Worm (Caenorhabditis elegans) whole organism, young adult: ENCODE data around the gene D1022.4.

Source experiments
- ceh-91 ChIP-seq: fragments of 200-800 bp; sonication (Bioruptor generic); IDR thresholded peaks from 2 replicates; pipeline ENCODE4 v1.3.6; 2022; ENCODE audit warnings: missing genetic modification reagents, missing genetic modification characterization, missing compliant biosample characterization
- dpff-1 ChIP-seq: sonication (generic microtip); optimal IDR thresholded peaks from 2 replicates; lab custom pipeline; 2017; ENCODE audit warnings: mild to moderate bottlenecking, missing genetic modification characterization, missing compliant biosample characterization
- let-526 ChIP-seq: fragments of 200-800 bp; sonication (Bioruptor generic); IDR thresholded peaks from 2 replicates; pipeline ENCODE4 v1.3.6; 2022; ENCODE audit warnings: missing genetic modification reagents, missing genetic modification characterization, missing compliant biosample characterization

ce11 chrII:7457210-7457609 lies at the start of gene D1022.4:
- TF ChIP-seq dpff-1 (tag; lab: Kevin White, UChicago), result no peak
- no peak for TF ChIP-seq ceh-91
- no peak for TF ChIP-seq let-526
